Fruit fly (Drosophila melanogaster) S2 (cell line): ENCODE results near the gene Tre1.

ENCODE experiments used
- CG8478 ChIP-seq: fragments of >200 bp; optimal IDR thresholded peaks from 2 replicates; lab custom pipeline; 2018
- CTCF ChIP-seq, 2 experiments: fragments of >200 bp; optimal IDR thresholded peaks; 2 replicates each; lab custom pipeline; 2018

- TF ChIP-seq CG8478 (lab: Kevin White, UChicago) (no peak), CTCF (optimal IDR thresholded peaks at IDR 0.05; lab: Kevin White, UChicago) (no peak)
These were observed 9.8 kb upstream of the Tre1 start, which contains the start of the genes PGAP1 and cv for dm6 chrX:5689417-5690215.
